Worm (Caenorhabditis elegans): ENCODE data around the gene clec-156.

DNA sequence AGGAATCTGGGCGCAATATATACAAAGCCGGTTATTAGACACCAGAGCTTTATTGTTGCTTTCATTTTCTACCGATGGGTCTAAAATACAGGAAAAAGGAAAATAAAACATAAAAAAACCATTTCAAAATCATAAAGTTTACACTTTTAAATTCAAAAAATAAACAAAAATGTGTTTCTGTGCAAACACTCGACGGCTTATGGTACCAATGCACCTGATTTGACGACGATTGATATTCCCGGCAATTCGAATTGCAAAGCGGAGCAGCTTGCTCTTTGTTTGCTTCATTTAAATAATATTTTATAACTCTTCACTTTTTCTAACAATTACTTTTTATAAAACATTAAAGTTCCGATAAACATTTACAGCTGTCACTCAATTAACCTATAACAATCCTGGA is 8.1 kb upstream of the clec-156 start, which contains the start of gene F26A1.1:
- TF ChIP-seq him-1 (tag; optimal IDR thresholded peaks at IDR 0.05) (no peak), dao-5 (tag; optimal IDR thresholded peaks at IDR 0.05) (no peak), W03F9.2 (tag; optimal IDR thresholded peaks at IDR 0.05) (peak; percentile 73)
